Worm (Caenorhabditis elegans): ENCODE results near the gene cav-1.

cav-1 gene

ce11 chrIV:9772096-9772720, at the start of gene cav-1:
TSS of gene cav-1 (plus strand) at chrIV:9772510.
- no peak for TF ChIP-seq lin-15B (tag; optimal IDR thresholded peaks at IDR 0.05)
- no peak for TF ChIP-seq aly-2 (tag; optimal IDR thresholded peaks at IDR 0.05)
- TF ChIP-seq ceh-16 (tag; optimal IDR thresholded peaks at IDR 0.05): no peak
- TF ChIP-seq egl-5 (tag; optimal IDR thresholded peaks at IDR 0.05): no peak
- TF ChIP-seq ztf-11 (tag; optimal IDR thresholded peaks at IDR 0.05): no peak
- no peak for TF ChIP-seq ztf-4 (tag; optimal IDR thresholded peaks at IDR 0.05)
- TF ChIP-seq nhr-77 (tag; optimal IDR thresholded peaks at IDR 0.05): no peak
- TF ChIP-seq ama-1 (optimal IDR thresholded peaks at IDR 0.05): no peak
- TF ChIP-seq sea-2 (GFP tag; optimal IDR thresholded peaks at IDR 0.05): no peak
- no peak for TF ChIP-seq nhr-76 (tag; optimal IDR thresholded peaks at IDR 0.05)
- no peak for TF ChIP-seq ZK546.5 (tag; optimal IDR thresholded peaks at IDR 0.05)
- TF ChIP-seq snpc-4 (tag; optimal IDR thresholded peaks at IDR 0.05): no peak
- no peak for TF ChIP-seq unc-39 (tag; optimal IDR thresholded peaks at IDR 0.05)
- no peak for TF ChIP-seq nhr-43 (tag; optimal IDR thresholded peaks at IDR 0.05; ENCODE audit: poor library complexity, severe bottlenecking)
- TF ChIP-seq hmg-11 (tag; optimal IDR thresholded peaks at IDR 0.05): no peak
- TF ChIP-seq pqm-1 (tag; optimal IDR thresholded peaks at IDR 0.05): no peak
- TF ChIP-seq elt-3 (tag; optimal IDR thresholded peaks at IDR 0.05): no peak
- TF ChIP-seq nhr-25 (tag; optimal IDR thresholded peaks at IDR 0.05): no peak

ce11 chrIV:9723185-9723584, 49.1 kb upstream of the cav-1 start:
- TF ChIP-seq nhr-25 (tag; optimal IDR thresholded peaks at IDR 0.05): no peak
- no peak for TF ChIP-seq lin-39 (tag; optimal IDR thresholded peaks at IDR 0.05)
- no peak for TF ChIP-seq ztf-11 (tag; optimal IDR thresholded peaks at IDR 0.05)
- peak; percentile 26 for TF ChIP-seq ceh-28 (tag; optimal IDR thresholded peaks at IDR 0.05)
- TF ChIP-seq ZK546.5 (tag; optimal IDR thresholded peaks at IDR 0.05): no peak
- no peak for TF ChIP-seq nhr-76 (tag; optimal IDR thresholded peaks at IDR 0.05)
- TF ChIP-seq snpc-4 (tag; optimal IDR thresholded peaks at IDR 0.05): no peak
- no peak for TF ChIP-seq mdl-1 (tag; optimal IDR thresholded peaks at IDR 0.05)
- TF ChIP-seq aly-2 (tag; optimal IDR thresholded peaks at IDR 0.05): no peak
- TF ChIP-seq ceh-16 (tag; optimal IDR thresholded peaks at IDR 0.05): no peak
- TF ChIP-seq tbx-2 (tag; optimal IDR thresholded peaks at IDR 0.05): no peak
- TF ChIP-seq nhr-23 (tag; optimal IDR thresholded peaks at IDR 0.05): peak; percentile 75
- TF ChIP-seq jun-1 (tag; optimal IDR thresholded peaks at IDR 0.05): no peak
- no peak for TF ChIP-seq fkh-10 (GFP tag; optimal IDR thresholded peaks at IDR 0.05)
- peak; percentile 92 for TF ChIP-seq elt-1 (tag; optimal IDR thresholded peaks at IDR 0.05)
- no peak for TF ChIP-seq lin-15B (tag; optimal IDR thresholded peaks at IDR 0.05)
- no peak for TF ChIP-seq egl-27 (tag; optimal IDR thresholded peaks at IDR 0.05)
- TF ChIP-seq nhr-67 (tag; optimal IDR thresholded peaks at IDR 0.05): no peak

DNA sequence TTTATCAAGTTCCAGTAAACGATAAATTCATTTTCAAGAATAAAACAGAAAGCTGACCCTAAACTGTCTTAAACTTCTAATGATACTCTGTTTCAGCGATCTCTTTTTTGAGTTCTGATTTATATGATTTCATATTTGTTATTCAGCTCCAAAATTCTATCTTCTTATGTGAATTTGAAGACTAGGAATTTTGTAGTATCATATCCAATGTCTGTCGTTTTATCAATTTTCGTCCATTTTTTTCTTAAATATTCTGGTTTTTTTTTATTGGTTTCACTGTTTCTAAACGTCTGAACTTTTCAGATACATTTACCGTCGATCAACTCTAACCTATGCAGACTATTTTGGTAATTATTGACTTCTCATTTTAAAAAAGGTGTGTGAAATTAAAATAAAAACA, 47.4 kb upstream of the cav-1 start, which contains the start of the genes nhr-138 and C28D4.18:
nhr-138 (plus strand) TSS at position 304 of the 400 bp plus-strand sequence.
C28D4.18 (plus strand) TSS at position 333 of the 400 bp plus-strand sequence.
- TF ChIP-seq nfya-1 (tag; optimal IDR thresholded peaks at IDR 0.05; ENCODE audit: insufficient read depth) (no peak), nhr-77 (tag; optimal IDR thresholded peaks at IDR 0.05) (no peak), elt-3 (tag; optimal IDR thresholded peaks at IDR 0.05) (no peak), lin-15B (tag; optimal IDR thresholded peaks at IDR 0.05) (no peak), unc-62 (GFP tag; optimal IDR thresholded peaks at IDR 0.05) (no peak), nhr-23 (tag; optimal IDR thresholded peaks at IDR 0.05) (no peak), ceh-28 (tag; optimal IDR thresholded peaks at IDR 0.05) (no peak), nhr-25 (tag; optimal IDR thresholded peaks at IDR 0.05) (no peak), eor-1 (tag; optimal IDR thresholded peaks at IDR 0.05) (no peak)

DNA sequence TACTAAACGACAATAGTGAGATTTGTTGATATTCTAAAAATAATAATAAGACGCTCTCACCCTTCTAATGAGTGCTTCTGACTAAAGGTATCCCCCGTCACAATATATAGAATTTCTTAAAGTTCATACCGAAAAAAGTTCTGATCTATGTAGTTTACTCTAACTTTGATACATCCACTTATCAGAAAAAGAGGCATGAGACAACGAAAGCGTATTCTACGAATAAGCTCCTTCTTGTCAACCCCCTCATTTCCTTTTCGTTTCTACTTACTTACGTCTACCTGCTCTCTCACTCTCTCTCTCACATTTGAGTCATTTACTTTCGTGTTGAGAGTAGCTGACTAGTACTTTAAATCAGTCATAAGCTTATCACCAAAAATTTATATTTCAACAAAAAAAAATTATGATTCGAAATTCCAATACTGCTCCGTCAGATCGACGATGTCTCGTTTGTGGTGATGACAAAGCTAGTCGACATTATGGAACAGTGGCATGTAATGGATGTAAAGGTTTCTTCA, 46.8 kb upstream of the cav-1 start:
- TF ChIP-seq R02D3.7 (tag; optimal IDR thresholded peaks at IDR 0.05) (no peak), nhr-11 (tag; optimal IDR thresholded peaks at IDR 0.05) (peak; percentile 66)

DNA sequence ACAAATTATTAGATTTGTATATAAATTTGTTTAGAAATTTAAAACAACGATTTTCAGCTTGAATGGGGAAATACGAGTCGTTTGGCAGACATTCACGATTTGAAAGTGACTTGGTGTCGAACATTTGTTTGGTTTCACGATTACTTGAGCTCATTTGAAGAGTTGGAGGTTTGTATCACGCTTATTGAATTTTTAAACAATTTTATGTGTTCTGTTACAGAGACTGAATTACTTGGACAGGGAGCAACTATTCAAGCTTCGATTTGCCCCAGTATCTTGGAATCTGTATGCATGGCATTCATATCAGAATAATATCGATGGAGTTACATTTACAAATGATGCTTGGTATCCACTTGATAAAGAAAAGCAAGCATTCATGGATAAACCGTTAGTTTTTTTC, 45.1 kb upstream of the cav-1 start:
- TF ChIP-seq ceh-82 (tag; optimal IDR thresholded peaks at IDR 0.05) (no peak), nhr-67 (tag; optimal IDR thresholded peaks at IDR 0.05) (no peak), mdl-1 (tag; optimal IDR thresholded peaks at IDR 0.05) (no peak), egl-27 (tag; optimal IDR thresholded peaks at IDR 0.05) (no peak), nhr-12 (tag; optimal IDR thresholded peaks at IDR 0.05) (no peak), elt-1 (tag; optimal IDR thresholded peaks at IDR 0.05) (no peak)

Data from whole organism, L3 larva.